Worm (Caenorhabditis elegans) whole organism, young adult: ENCODE measurements around the gene cyp-25A6.
"Not testable (repeated sequence)": the region's sequence is repeated elsewhere in the genome, so short reads cannot be mapped to it uniquely, and the experiment has no call there.

ENCODE experiments used
- C06A6.2 ChIP-seq: fragments of 200-800 bp; sonication (Bioruptor generic); conservative IDR thresholded peaks from 2 replicates; pipeline ENCODE4 v1.3.6; 2022; ENCODE audit warnings: missing genetic modification characterization, missing compliant biosample characterization
- F22D6.2 ChIP-seq: sonication (generic microtip); optimal IDR thresholded peaks from 2 replicates; lab custom pipeline; 2016; ENCODE audit warnings: mild to moderate bottlenecking, missing genetic modification characterization, missing compliant biosample characterization
- F37B4.10 ChIP-seq: fragments of 200-800 bp; sonication (Bioruptor generic); IDR thresholded peaks from 2 replicates; pipeline ENCODE4 v1.3.6; 2022; ENCODE audit warnings: missing genetic modification characterization, missing compliant biosample characterization
- K11D2.4 ChIP-seq: fragments of 200-800 bp; sonication (Bioruptor generic); IDR thresholded peaks from 2 replicates; pipeline ENCODE4 v1.3.6; 2022; ENCODE audit warnings: missing genetic modification reagents, missing genetic modification characterization, missing compliant biosample characterization
- Y67H2A.10 ChIP-seq: fragments of 200-800 bp; sonication (Bioruptor generic); conservative IDR thresholded peaks from 2 replicates; pipeline ENCODE4 v1.3.6; 2022; ENCODE audit warnings: missing genetic modification reagents, missing genetic modification characterization, missing compliant biosample characterization
- Y95B8A.8 ChIP-seq: fragments of 200-800 bp; sonication (Bioruptor generic); IDR thresholded peaks from 2 replicates; pipeline ENCODE4 v1.3.6; 2022; ENCODE audit warnings: missing genetic modification reagents, missing genetic modification characterization, missing compliant biosample characterization
- ZK185.1 ChIP-seq: sonication (generic microtip); optimal IDR thresholded peaks from 2 replicates; lab custom pipeline; 2016; ENCODE audit warnings: mild to moderate bottlenecking, missing genetic modification characterization, missing compliant biosample characterization; ENCODE audit not compliant: poor library complexity, severe bottlenecking
- attf-3 ChIP-seq: fragments of 200-800 bp; sonication (Bioruptor generic); conservative IDR thresholded peaks from 2 replicates; pipeline ENCODE4 v1.3.6; 2022; ENCODE audit warnings: missing genetic modification reagents, missing genetic modification characterization, missing compliant biosample characterization
- attf-5 ChIP-seq: fragments of 200-800 bp; sonication (Bioruptor generic); optimal IDR thresholded peaks from 2 replicates; lab custom pipeline; 2018; ENCODE audit warnings: mild to moderate bottlenecking, missing genetic modification characterization, missing compliant biosample characterization
- cebp-1 ChIP-seq, 2 experiments: fragments of 200-800 bp in 1 of 2; sonication (Bioruptor generic) in 1 of 2; sonication (generic microtip) in 1 of 2; IDR thresholded peaks in 1 of 2; optimal IDR thresholded peaks in 1 of 2; 2 replicates each; pipeline versions ENCODE4 v1.3.6 to Lab custom; 2017 to 2022; ENCODE audit warnings: missing compliant biosample characterization in 2 of 2, missing genetic modification characterization in 2 of 2, mild to moderate bottlenecking in 1 of 2, missing genetic modification reagents in 1 of 2, moderate library complexity in 1 of 2
- cebp-2 ChIP-seq: fragments of 200-800 bp; sonication (Bioruptor generic); IDR thresholded peaks from 2 replicates; pipeline ENCODE4 v1.3.6; 2022; ENCODE audit warnings: missing genetic modification characterization, missing compliant biosample characterization
- ceh-100 ChIP-seq: fragments of 200-800 bp; sonication (Bioruptor generic); IDR thresholded peaks from 2 replicates; pipeline ENCODE4 v1.3.6; 2022; ENCODE audit warnings: missing genetic modification reagents, missing genetic modification characterization, missing compliant biosample characterization
- dpff-1 ChIP-seq: sonication (generic microtip); optimal IDR thresholded peaks from 2 replicates; lab custom pipeline; 2017; ENCODE audit warnings: mild to moderate bottlenecking, missing genetic modification characterization, missing compliant biosample characterization
- egl-44 ChIP-seq: fragments of 200-800 bp; sonication (Bioruptor generic); IDR thresholded peaks from 2 replicates; pipeline ENCODE4 v1.3.6; 2022; ENCODE audit warnings: missing genetic modification reagents, missing genetic modification characterization, missing compliant biosample characterization
- let-526 ChIP-seq: fragments of 200-800 bp; sonication (Bioruptor generic); IDR thresholded peaks from 2 replicates; pipeline ENCODE4 v1.3.6; 2022; ENCODE audit warnings: missing genetic modification reagents, missing genetic modification characterization, missing compliant biosample characterization
- lir-1 ChIP-seq: fragments of 200-800 bp; sonication (Bioruptor generic); conservative IDR thresholded peaks from 2 replicates; pipeline ENCODE4 v1.3.6; 2022; ENCODE audit warnings: missing genetic modification reagents, missing genetic modification characterization, missing compliant biosample characterization
- lsy-27 ChIP-seq: sonication (generic microtip); optimal IDR thresholded peaks from 2 replicates; lab custom pipeline; 2017; ENCODE audit warnings: missing genetic modification characterization, mild to moderate bottlenecking, missing compliant biosample characterization, antibody characterized with exemption, missing genotype, borderline replicate concordance; ENCODE audit not compliant: insufficient read depth
- madf-6 ChIP-seq: fragments of 200-800 bp; sonication (Bioruptor generic); IDR thresholded peaks from 2 replicates; pipeline ENCODE4 v1.3.6; 2022; ENCODE audit warnings: missing genetic modification reagents, missing genetic modification characterization, missing compliant biosample characterization
- madf-8 ChIP-seq: fragments of 200-800 bp; sonication (Bioruptor generic); conservative IDR thresholded peaks from 2 replicates; pipeline ENCODE4 v1.3.6; 2022; ENCODE audit warnings: missing genetic modification reagents, missing genetic modification characterization, missing compliant biosample characterization
- mcd-1 ChIP-seq: fragments of 200-800 bp; sonication (Bioruptor generic); IDR thresholded peaks from 2 replicates; pipeline ENCODE4 v1.3.6; 2022; ENCODE audit warnings: missing genetic modification reagents, missing genetic modification characterization, missing compliant biosample characterization
- mes-4 ChIP-seq: sonication (generic microtip); optimal IDR thresholded peaks from 2 replicates; lab custom pipeline; 2016; ENCODE audit warnings: missing genotype, missing genetic modification characterization, missing compliant biosample characterization
- mxl-1 ChIP-seq: sonication (generic microtip); optimal IDR thresholded peaks from 2 replicates; lab custom pipeline; 2016; ENCODE audit warnings: missing genetic modification characterization, missing compliant biosample characterization
- nhr-120 ChIP-seq: fragments of 200-800 bp; sonication (Bioruptor generic); IDR thresholded peaks from 2 replicates; pipeline ENCODE4 v1.3.6; 2022; ENCODE audit warnings: missing genetic modification characterization, missing compliant biosample characterization
- nhr-179 ChIP-seq: sonication (generic microtip); optimal IDR thresholded peaks from 2 replicates; lab custom pipeline; 2016; ENCODE audit warnings: mild to moderate bottlenecking, missing genetic modification characterization, missing compliant biosample characterization
- nhr-27 ChIP-seq: fragments of 200-800 bp; sonication (Bioruptor generic); optimal IDR thresholded peaks from 2 replicates; lab custom pipeline; 2018; ENCODE audit warnings: mild to moderate bottlenecking, missing genetic modification characterization, moderate library complexity, missing compliant biosample characterization
- rcor-1 ChIP-seq: fragments of 200-800 bp; sonication (Bioruptor generic); IDR thresholded peaks from 2 replicates; pipeline ENCODE4 v1.3.6; 2022; ENCODE audit warnings: missing genetic modification reagents, missing genetic modification characterization, missing compliant biosample characterization
- sdz-38 ChIP-seq: sonication (generic microtip); optimal IDR thresholded peaks from 2 replicates; lab custom pipeline; 2016; ENCODE audit warnings: missing genotype, missing genetic modification characterization, missing compliant biosample characterization
- somi-1 ChIP-seq: fragments of 200-800 bp; sonication (Bioruptor generic); optimal IDR thresholded peaks from 2 replicates; lab custom pipeline; 2018; ENCODE audit warnings: mild to moderate bottlenecking, missing genetic modification characterization, missing compliant biosample characterization
- xnd-1 ChIP-seq: sonication (generic microtip); optimal IDR thresholded peaks from 2 replicates; lab custom pipeline; 2016; ENCODE audit warnings: missing genotype, missing genetic modification reagents, missing genetic modification characterization, missing compliant biosample characterization
- ztf-28 ChIP-seq: fragments of 200-800 bp; sonication (Bioruptor generic); IDR thresholded peaks from 2 replicates; pipeline ENCODE4 v1.3.6; 2022; ENCODE audit warnings: missing genetic modification reagents, missing genetic modification characterization, missing compliant biosample characterization
- ztf-6 ChIP-seq: fragments of 200-800 bp; sonication (Bioruptor generic); IDR thresholded peaks from 2 replicates; pipeline ENCODE4 v1.3.6; 2022; ENCODE audit warnings: missing genetic modification reagents, missing genetic modification characterization, missing compliant biosample characterization

cyp-25A6 gene

DNA sequence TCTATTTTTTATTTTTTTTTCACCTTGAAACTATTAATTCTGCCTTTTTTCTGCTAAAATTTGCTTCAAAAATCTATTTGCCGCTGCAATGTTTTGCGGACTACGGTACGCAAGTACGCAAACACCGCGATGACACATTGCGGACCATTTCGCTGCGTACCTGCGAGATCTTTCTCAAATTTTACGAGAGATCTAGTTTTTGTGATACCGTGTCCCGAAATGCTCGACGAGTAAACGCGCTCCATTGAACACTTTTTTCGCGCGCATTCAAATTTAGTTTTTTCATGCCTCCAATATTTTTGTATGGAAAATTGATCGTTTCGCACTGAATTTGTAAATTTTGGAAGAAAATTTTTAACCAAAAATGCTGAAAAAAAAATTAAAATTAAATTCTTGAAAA, 12.5 kb upstream of the cyp-25A6 start (continued):
- TF ChIP-seq F37B4.10 (GFP tag; lab: Robert Waterston, UW): 0 out of 2 replicates have a peak, but pooled peaks have one; percentile 68
- peak; percentile 80 for TF ChIP-seq ztf-6 (GFP tag; lab: Robert Waterston, UW)
- peak; percentile 100 for TF ChIP-seq mcd-1
- peak; percentile 82 for TF ChIP-seq ceh-100 (GFP tag; lab: Robert Waterston, UW)
- TF ChIP-seq cebp-1 (GFP tag; IDR thresholded peaks at IDR 0.05; lab: Robert Waterston, UW): peak; percentile 76
- peak; percentile 7 for TF ChIP-seq cebp-1 (tag; optimal IDR thresholded peaks at IDR 0.05; lab: Kevin White, UChicago)
- TF ChIP-seq egl-44 (GFP tag; lab: Robert Waterston, UW): 0 out of 2 replicates have a peak, but pooled peaks have one; percentile 45

DNA sequence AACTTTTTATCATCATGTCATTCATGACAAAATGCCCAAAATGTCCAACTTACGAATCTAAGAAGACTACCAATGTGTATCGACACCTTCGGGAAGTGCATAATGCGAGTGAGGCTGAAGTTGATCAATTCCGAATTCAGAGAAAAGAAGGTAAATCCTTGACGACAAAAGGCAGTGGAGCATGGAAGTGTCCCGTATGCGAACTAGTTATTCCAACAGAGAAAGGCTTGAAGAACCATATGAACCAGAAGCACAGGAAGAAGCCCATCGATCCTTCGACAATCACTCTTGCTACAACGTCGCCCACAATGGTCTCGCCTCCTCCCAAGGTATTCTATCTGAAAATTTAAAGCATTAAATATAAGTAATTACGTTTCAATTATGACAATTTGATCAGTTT, 11.2 kb upstream of the cyp-25A6 start, which contains the start of gene K08D10.11:
K08D10.11 (minus strand) TSS at position 101 of the 400 bp plus-strand sequence.
- not testable (repeated sequence) for TF ChIP-seq nhr-179, sdz-38, ZK185.1 (tag; lab: Kevin White, UChicago)
- TF ChIP-seq, all 124 proteins: peak for 0; not testable (repeated sequence) for 124

DNA sequence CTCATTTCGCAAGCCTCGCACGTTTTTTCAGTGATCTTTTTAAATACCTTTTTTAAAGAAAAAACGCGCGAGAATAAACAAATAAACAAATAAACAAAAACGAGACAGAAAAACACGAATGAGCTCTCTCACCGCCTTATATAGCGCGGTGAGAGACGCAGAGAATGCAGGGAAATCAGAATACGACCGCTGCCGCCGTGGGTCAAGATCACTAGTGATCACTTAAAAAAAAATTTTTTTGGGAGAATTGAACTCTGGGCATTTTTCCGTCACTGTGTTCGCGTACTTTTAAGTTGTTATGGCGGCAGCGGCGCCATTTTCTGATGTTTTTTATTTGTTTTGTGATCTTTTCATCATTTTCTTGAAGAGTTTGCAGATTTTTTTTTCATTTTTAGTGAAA, 9.4 kb upstream of the cyp-25A6 start:
- peak; percentile 75 for TF ChIP-seq xnd-1
- peak; percentile 62 for TF ChIP-seq madf-6 (GFP tag; lab: Robert Waterston, UW)
- TF ChIP-seq, all 124 proteins: peak for 2; not testable (repeated sequence) for 122

DNA sequence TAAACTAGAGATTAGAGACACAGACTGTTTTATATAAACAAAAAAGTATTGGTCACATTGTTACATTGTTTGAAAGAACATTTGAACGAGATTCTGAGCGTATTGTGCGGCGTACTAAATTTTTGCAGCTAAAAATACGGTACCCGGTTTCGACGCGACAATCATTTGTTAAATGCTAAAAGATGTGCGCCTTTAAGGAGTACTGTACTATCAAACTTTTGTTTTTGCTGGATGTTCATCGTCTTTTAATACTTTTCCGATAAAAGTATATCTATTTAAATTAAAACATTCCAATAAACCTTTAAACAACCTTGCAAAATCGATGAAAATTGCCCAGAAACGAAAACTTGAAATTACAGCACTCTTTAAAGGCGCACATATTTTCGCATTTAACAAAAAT, 538 bp upstream of the cyp-25A6 start, which contains the start of gene K06B9.6:
K06B9.6 (minus strand) TSS at position 101 of the 400 bp plus-strand sequence.
- not testable (repeated sequence) for TF ChIP-seq cebp-2 (GFP tag; lab: Robert Waterston, UW); let-526; rcor-1

DNA sequence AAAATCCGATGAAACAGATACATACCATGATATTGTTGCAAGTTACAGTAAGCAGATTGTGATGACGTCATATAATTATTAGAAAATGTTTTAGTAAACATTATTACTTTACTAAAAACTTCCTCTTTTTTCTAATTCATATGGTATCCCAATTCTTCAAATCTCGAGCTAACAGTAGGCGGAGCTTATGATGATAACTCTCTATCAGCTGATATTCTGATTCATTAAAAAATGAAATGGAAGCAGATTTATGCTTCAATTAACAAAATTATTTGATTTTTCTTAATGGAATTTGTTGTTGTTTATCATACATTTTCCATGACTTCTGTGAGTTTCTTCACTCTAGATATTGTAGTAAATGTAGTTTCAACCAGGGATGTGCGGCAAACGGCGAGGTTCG, 7.0 kb downstream of the cyp-25A6 start, which contains the start of gene pax-2:
pax-2 (minus strand) TSS at position 101 of the 400 bp plus-strand sequence.
- TF ChIP-seq Y95B8A.8 (GFP tag; lab: Robert Waterston, UW) (no peak), Y67H2A.10 (no peak), madf-8 (GFP tag; lab: Robert Waterston, UW) (no peak), dpff-1 (tag; lab: Kevin White, UChicago) (no peak), C06A6.2 (GFP tag; lab: Robert Waterston, UW) (no peak), F22D6.2 (tag; lab: Kevin White, UChicago) (no peak), attf-5 (GFP tag; lab: Kevin White, UChicago) (no peak), ztf-28 (no peak), somi-1 (GFP tag; lab: Kevin White, UChicago) (no peak), lsy-27 (no peak), nhr-120 (GFP tag; lab: Robert Waterston, UW) (no peak), attf-3 (no peak), nhr-27 (tag; lab: Kevin White, UChicago) (no peak), lir-1 (GFP tag; lab: Robert Waterston, UW) (no peak), mes-4 (tag; lab: Kevin White, UChicago) (no peak), K11D2.4 (GFP tag; lab: Robert Waterston, UW) (no peak), mxl-1 (no peak)
